Worm (Caenorhabditis elegans) whole organism, late embryonic: ENCODE data around the gene tbc-1.
A peak's percentile ranks its signal among the peaks of the same experiment; 100 is the strongest.

Experiments
- F13H6.1 ChIP-seq: sonication (generic microtip); optimal IDR thresholded peaks from 2 replicates; lab custom pipeline; 2016; ENCODE audit warnings: missing genetic modification characterization, missing compliant biosample characterization
- K09A11.1 ChIP-seq: sonication (generic microtip); optimal IDR thresholded peaks from 2 replicates; lab custom pipeline; 2017; ENCODE audit warnings: antibody characterized with exemption, mild to moderate bottlenecking, missing genetic modification characterization, missing compliant biosample characterization; ENCODE audit not compliant: insufficient read depth
- T23F11.4 ChIP-seq: fragments of 200-800 bp; sonication (Bioruptor generic); optimal IDR thresholded peaks from 2 replicates; lab custom pipeline; 2018; ENCODE audit warnings: mild to moderate bottlenecking, missing genetic modification characterization, missing compliant biosample characterization
- ceh-18 ChIP-seq: sonication (generic microtip); optimal IDR thresholded peaks from 2 replicates; lab custom pipeline; 2016; ENCODE audit warnings: missing genetic modification characterization, missing compliant biosample characterization
- ceh-2 ChIP-seq: sonication (generic microtip); optimal IDR thresholded peaks from 2 replicates; lab custom pipeline; 2016; ENCODE audit warnings: missing genotype, missing genetic modification characterization, missing compliant biosample characterization
- ceh-22 ChIP-seq: sonication (generic microtip); optimal IDR thresholded peaks from 2 replicates; lab custom pipeline; 2017; ENCODE audit warnings: missing biosample characterization, missing genetic modification characterization
- ceh-30 ChIP-seq: fragments of 150-350 bp; optimal IDR thresholded peaks from 2 replicates; lab custom pipeline; 2014; ENCODE audit warnings: missing biosample characterization, missing genetic modification characterization
- ceh-45 ChIP-seq: fragments of 200-800 bp; sonication (Bioruptor generic); IDR thresholded peaks from 2 replicates; pipeline ENCODE4 v1.3.6; 2022; ENCODE audit warnings: missing genetic modification reagents, missing genetic modification characterization, missing compliant biosample characterization
- ceh-48 ChIP-seq: sonication (generic microtip); optimal IDR thresholded peaks from 2 replicates; lab custom pipeline; 2016; ENCODE audit warnings: missing genetic modification characterization, inconsistent platforms, missing compliant biosample characterization
- che-1 ChIP-seq: sonication (generic microtip); optimal IDR thresholded peaks from 2 replicates; lab custom pipeline; 2016; ENCODE audit warnings: mild to moderate bottlenecking, missing genetic modification characterization, missing compliant biosample characterization
- dmd-4 ChIP-seq: sonication (generic microtip); optimal IDR thresholded peaks from 2 replicates; lab custom pipeline; 2016; ENCODE audit warnings: borderline replicate concordance, missing genetic modification characterization, missing compliant biosample characterization
- elt-2 ChIP-seq: sonication (generic microtip); optimal IDR thresholded peaks from 2 replicates; lab custom pipeline; 2016; ENCODE audit warnings: missing genetic modification reagents, missing genetic modification characterization, missing compliant biosample characterization
- eyg-1 ChIP-seq: sonication (generic microtip); optimal IDR thresholded peaks from 2 replicates; lab custom pipeline; 2016; ENCODE audit warnings: missing genotype, missing genetic modification characterization, missing compliant biosample characterization
- fax-1 ChIP-seq: sonication (generic microtip); optimal IDR thresholded peaks from 2 replicates; lab custom pipeline; 2016; ENCODE audit warnings: missing genotype, missing genetic modification characterization, missing compliant biosample characterization
- gmeb-2 ChIP-seq: sonication (generic microtip); optimal IDR thresholded peaks from 2 replicates; lab custom pipeline; 2016; ENCODE audit warnings: missing genetic modification characterization, inconsistent platforms, missing compliant biosample characterization
- hlh-15 ChIP-seq: sonication (generic microtip); optimal IDR thresholded peaks from 2 replicates; lab custom pipeline; 2016; ENCODE audit warnings: missing genetic modification characterization, missing compliant biosample characterization
- hlh-30 ChIP-seq: sonication (generic microtip); optimal IDR thresholded peaks from 2 replicates; lab custom pipeline; 2017; ENCODE audit warnings: antibody characterized with exemption, missing genetic modification characterization, missing compliant biosample characterization; ENCODE audit not compliant: insufficient read depth
- hlh-6 ChIP-seq: sonication (generic microtip); optimal IDR thresholded peaks from 2 replicates; lab custom pipeline; 2016; ENCODE audit warnings: missing genotype, missing genetic modification characterization, missing compliant biosample characterization
- lim-6 ChIP-seq: sonication (generic microtip); optimal IDR thresholded peaks from 2 replicates; lab custom pipeline; 2016; ENCODE audit warnings: missing genetic modification characterization, missing compliant biosample characterization
- lin-11 ChIP-seq: fragments of 200-800 bp; sonication (Bioruptor generic); optimal IDR thresholded peaks from 2 replicates; lab custom pipeline; 2018; ENCODE audit warnings: mild to moderate bottlenecking, missing genetic modification characterization, missing compliant biosample characterization
- madf-2 ChIP-seq: sonication (generic microtip); optimal IDR thresholded peaks from 2 replicates; lab custom pipeline; 2017; ENCODE audit warnings: missing genetic modification characterization, missing compliant biosample characterization
- nfya-1 ChIP-seq: sonication (generic microtip); optimal IDR thresholded peaks from 2 replicates; lab custom pipeline; 2017; ENCODE audit warnings: missing genetic modification characterization, mild to moderate bottlenecking, missing compliant biosample characterization, antibody characterized with exemption, moderate library complexity
- nhr-11 ChIP-seq: fragments of 150-350 bp; optimal IDR thresholded peaks from 2 replicates; lab custom pipeline; 2014; ENCODE audit warnings: missing biosample characterization, missing genetic modification characterization
- nhr-232 ChIP-seq: sonication (generic microtip); optimal IDR thresholded peaks from 2 replicates; lab custom pipeline; 2016; ENCODE audit warnings: missing genetic modification characterization, missing compliant biosample characterization
- odd-2 ChIP-seq: sonication (generic microtip); optimal IDR thresholded peaks from 2 replicates; lab custom pipeline; 2017; ENCODE audit warnings: antibody characterized with exemption, mild to moderate bottlenecking, missing genetic modification characterization, missing compliant biosample characterization
- pat-9 ChIP-seq: fragments of 200-800 bp; sonication (Bioruptor generic); optimal IDR thresholded peaks from 2 replicates; lab custom pipeline; 2018; ENCODE audit warnings: mild to moderate bottlenecking, missing genetic modification characterization, moderate library complexity, missing compliant biosample characterization
- pax-1 ChIP-seq: fragments of 150-350 bp; optimal IDR thresholded peaks from 2 replicates; lab custom pipeline; 2014; ENCODE audit warnings: missing biosample characterization, missing genetic modification characterization
- pha-2 ChIP-seq: sonication (generic microtip); optimal IDR thresholded peaks from 2 replicates; lab custom pipeline; 2017; ENCODE audit warnings: mild to moderate bottlenecking, missing genetic modification characterization, missing compliant biosample characterization
- pha-4 ChIP-seq: fragments of 150-350 bp; optimal IDR thresholded peaks from 2 replicates; lab custom pipeline; 2018; ENCODE audit warnings: missing biosample characterization, missing genetic modification reagents, missing genetic modification characterization
- pqm-1 ChIP-seq: sonication (generic microtip); optimal IDR thresholded peaks from 2 replicates; lab custom pipeline; 2016; ENCODE audit warnings: missing genetic modification characterization, missing compliant biosample characterization
- pros-1 ChIP-seq: fragments of 150-350 bp; optimal IDR thresholded peaks from 2 replicates; lab custom pipeline; 2014; ENCODE audit warnings: missing biosample characterization, missing genetic modification reagents, missing genetic modification characterization
- ref-2 ChIP-seq: sonication (generic microtip); optimal IDR thresholded peaks from 2 replicates; lab custom pipeline; 2016; ENCODE audit warnings: missing genetic modification characterization, missing compliant biosample characterization
- rnt-1 ChIP-seq: sonication (generic microtip); optimal IDR thresholded peaks from 2 replicates; lab custom pipeline; 2016; ENCODE audit warnings: missing genetic modification characterization, missing compliant biosample characterization
- sdc-2 ChIP-seq: sonication (generic microtip); optimal IDR thresholded peaks from 2 replicates; lab custom pipeline; 2016; ENCODE audit warnings: missing genotype, missing genetic modification characterization, missing compliant biosample characterization
- sox-2 ChIP-seq: fragments of 200-800 bp; sonication (Bioruptor generic); IDR thresholded peaks from 2 replicates; pipeline ENCODE4 v1.3.6; 2022; ENCODE audit warnings: missing genetic modification reagents, missing genetic modification characterization, missing compliant biosample characterization
- tbx-2 ChIP-seq: sonication (generic microtip); optimal IDR thresholded peaks from 2 replicates; lab custom pipeline; 2016; ENCODE audit warnings: missing genetic modification characterization, missing compliant biosample characterization
- tbx-7 ChIP-seq: sonication (generic microtip); optimal IDR thresholded peaks from 2 replicates; lab custom pipeline; 2016; ENCODE audit warnings: missing genotype, missing genetic modification characterization, missing compliant biosample characterization
- ttx-3 ChIP-seq: sonication (generic microtip); optimal IDR thresholded peaks from 2 replicates; lab custom pipeline; 2016; ENCODE audit warnings: missing genetic modification reagents, missing genetic modification characterization, missing compliant biosample characterization
- unc-42 ChIP-seq: sonication (generic microtip); optimal IDR thresholded peaks from 2 replicates; lab custom pipeline; 2016; ENCODE audit warnings: missing genotype, missing genetic modification characterization, missing compliant biosample characterization
- unc-55 ChIP-seq: sonication (generic microtip); optimal IDR thresholded peaks from 2 replicates; lab custom pipeline; 2017; ENCODE audit warnings: missing biosample characterization, missing genetic modification reagents, missing genetic modification characterization
- zip-5 ChIP-seq: sonication (generic microtip); optimal IDR thresholded peaks from 2 replicates; lab custom pipeline; 2016; ENCODE audit warnings: missing genetic modification characterization, missing compliant biosample characterization
- ztf-16 ChIP-seq: sonication (generic microtip); optimal IDR thresholded peaks from 2 replicates; lab custom pipeline; 2017; ENCODE audit warnings: missing genetic modification characterization, missing compliant biosample characterization

Gene tbc-1

DNA sequence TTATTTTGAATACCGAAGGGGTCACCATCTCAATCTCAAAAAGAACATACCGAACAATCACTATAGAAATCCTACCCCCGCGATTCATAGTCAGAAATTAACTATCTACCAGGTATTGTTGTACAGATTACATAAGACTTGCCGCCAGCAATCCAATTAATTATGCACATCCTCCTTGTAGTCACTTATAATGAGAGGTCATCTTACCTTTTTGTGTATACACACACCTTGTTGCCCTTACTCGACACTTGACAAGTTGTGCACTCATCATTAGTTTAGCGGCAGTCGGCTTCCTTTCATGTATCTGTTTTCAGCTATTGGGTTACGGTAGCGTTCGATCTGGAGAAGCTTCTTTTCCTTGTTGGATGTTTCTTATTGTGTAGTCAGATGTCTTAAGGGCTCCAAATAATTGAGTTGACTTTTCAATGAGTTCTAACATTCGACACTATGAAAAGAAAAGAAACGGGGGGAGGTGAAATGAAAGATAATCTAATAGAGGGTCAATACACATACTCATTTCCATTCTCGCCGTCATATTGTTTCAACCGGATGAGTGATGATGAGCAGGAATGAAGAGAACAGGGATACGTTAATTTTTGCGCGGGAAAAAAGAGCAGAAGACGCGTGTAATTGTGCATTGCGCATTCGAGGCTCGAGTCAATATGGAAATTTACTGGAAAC, 11.0 kb upstream of the tbc-1 start:
- TF ChIP-seq hlh-15 (tag; lab: Kevin White, UChicago), result no peak
- TF ChIP-seq unc-42 (tag; lab: Kevin White, UChicago), result peak; percentile 76

DNA sequence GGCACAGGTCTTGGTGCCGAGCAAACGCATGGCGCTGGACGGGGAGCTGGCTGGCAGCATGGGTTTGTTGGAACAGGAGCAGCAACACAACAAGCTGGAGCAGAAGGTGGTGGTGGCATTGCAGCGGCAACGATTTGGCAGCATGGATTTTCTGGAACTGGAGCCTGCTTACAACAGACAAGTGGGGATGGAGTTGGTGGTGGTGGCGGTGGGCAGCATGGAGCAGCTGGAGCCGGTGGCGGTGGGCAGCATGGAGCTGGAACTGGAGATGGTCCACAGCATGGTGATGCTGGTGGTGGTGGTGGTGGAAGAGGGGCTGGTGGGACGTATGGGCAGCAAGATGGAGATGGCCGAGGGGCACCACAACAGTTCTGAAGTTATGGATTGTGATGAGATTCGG, 9.7 kb upstream of the tbc-1 start:
- TF ChIP-seq madf-2 (no peak), pros-1 (tag; lab: Kevin White, UChicago) (peak; percentile 1)

DNA sequence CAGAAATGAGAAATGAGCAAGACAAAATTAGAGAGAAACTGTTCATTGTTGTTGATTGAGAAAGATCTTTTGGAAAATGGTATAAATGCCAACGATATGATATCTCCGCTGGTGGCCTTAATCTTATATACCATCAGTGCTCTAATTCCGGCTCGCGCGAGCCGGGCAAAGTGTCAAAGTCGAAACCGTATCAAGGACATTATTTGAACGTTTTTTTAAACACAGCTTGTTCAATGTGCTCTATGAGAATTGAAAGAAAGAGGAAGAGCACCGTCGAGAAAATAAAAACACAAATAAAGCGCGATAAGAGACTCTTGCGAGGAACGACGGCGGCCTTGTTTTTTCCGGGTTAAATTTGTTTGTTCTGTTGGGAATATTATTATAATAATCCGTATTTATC, 9.1 kb upstream of the tbc-1 start, which contains the start of gene idpp-3:
Gene idpp-3 (minus strand): TSS at position 101 of the 400 bp plus-strand sequence.
- no peak for TF ChIP-seq ztf-16 (tag; lab: Kevin White, UChicago)
- no peak for TF ChIP-seq hlh-30
- no peak for TF ChIP-seq ref-2 (tag; lab: Kevin White, UChicago)
- TF ChIP-seq rnt-1 (tag; lab: Kevin White, UChicago), result no peak
- TF ChIP-seq eyg-1 (tag; lab: Kevin White, UChicago), result no peak
- TF ChIP-seq che-1 (tag; lab: Kevin White, UChicago), result no peak
- no peak for TF ChIP-seq sdc-2 (tag; lab: Kevin White, UChicago)
- no peak for TF ChIP-seq nfya-1
- TF ChIP-seq hlh-15 (tag; lab: Kevin White, UChicago), result no peak
- no peak for TF ChIP-seq ceh-2 (tag; lab: Kevin White, UChicago)
- TF ChIP-seq ceh-22 (tag; lab: Kevin White, UChicago), result no peak
- no peak for TF ChIP-seq ceh-30 (tag; lab: Kevin White, UChicago)

DNA sequence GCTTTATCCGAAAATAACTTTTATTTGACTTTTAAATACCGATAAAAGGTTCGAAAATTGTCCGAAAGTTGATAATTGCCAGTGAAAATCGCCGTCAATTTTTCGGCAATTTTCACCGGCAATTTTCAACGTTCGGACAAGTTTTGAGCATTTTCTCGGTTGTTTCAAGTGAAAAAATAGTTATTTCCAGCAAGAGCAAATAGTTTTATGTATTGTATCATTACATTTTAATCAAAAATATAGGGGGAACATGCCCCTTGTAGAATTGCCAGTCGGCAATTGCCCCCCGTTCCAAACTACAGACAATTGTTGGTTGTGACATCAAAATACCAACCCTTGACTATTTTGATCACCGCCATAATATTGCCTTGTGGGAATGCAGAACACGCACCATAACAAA, 8.1 kb upstream of the tbc-1 start, which contains the start of gene rgs-10:
Gene rgs-10 (plus strand): TSS at position 301 of the 400 bp plus-strand sequence.
- TF ChIP-seq pqm-1 (tag; lab: Kevin White, UChicago) (no peak), pax-1 (tag; lab: Kevin White, UChicago) (no peak), fax-1 (tag; lab: Kevin White, UChicago) (no peak), lin-11 (tag; lab: Kevin White, UChicago) (no peak)

DNA sequence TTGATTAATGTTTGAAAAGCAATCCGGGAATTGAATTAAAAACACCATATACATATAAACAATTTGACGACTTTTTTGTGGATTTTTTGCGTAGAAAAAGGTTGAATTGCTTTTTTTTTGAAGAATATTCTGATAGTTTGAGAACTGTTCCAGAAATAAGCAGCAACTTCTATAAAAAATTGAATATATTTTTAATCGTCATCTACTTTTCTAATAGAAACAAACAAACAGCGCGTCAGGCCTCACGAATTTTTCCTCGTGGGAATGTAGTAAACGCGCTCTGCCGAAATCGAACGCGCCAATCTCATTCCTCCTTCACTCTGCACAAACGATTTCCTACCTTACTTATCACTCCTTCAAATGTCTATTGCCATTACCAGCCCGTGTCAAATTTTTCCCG, 6.3 kb upstream of the tbc-1 start, which contains the start of gene rgs-11:
Gene rgs-11 (plus strand): TSS at position 301 of the 400 bp plus-strand sequence.
- no peak for TF ChIP-seq dmd-4
- TF ChIP-seq tbx-7 (tag; lab: Kevin White, UChicago), result no peak
- no peak for TF ChIP-seq ttx-3
- no peak for TF ChIP-seq hlh-30
- no peak for TF ChIP-seq nhr-232 (tag; lab: Kevin White, UChicago)
- TF ChIP-seq sox-2, result no peak
- no peak for TF ChIP-seq odd-2 (tag; lab: Kevin White, UChicago)
- TF ChIP-seq lim-6 (tag; lab: Kevin White, UChicago), result no peak
- no peak for TF ChIP-seq K09A11.1 (tag; lab: Kevin White, UChicago)
- TF ChIP-seq pax-1 (tag; lab: Kevin White, UChicago), result no peak
- no peak for TF ChIP-seq ceh-48 (tag; lab: Kevin White, UChicago)
- no peak for TF ChIP-seq ceh-18 (tag; lab: Kevin White, UChicago)
- TF ChIP-seq tbx-2, result no peak
- TF ChIP-seq lin-11 (tag; lab: Kevin White, UChicago), result no peak
- TF ChIP-seq F13H6.1, result no peak

DNA sequence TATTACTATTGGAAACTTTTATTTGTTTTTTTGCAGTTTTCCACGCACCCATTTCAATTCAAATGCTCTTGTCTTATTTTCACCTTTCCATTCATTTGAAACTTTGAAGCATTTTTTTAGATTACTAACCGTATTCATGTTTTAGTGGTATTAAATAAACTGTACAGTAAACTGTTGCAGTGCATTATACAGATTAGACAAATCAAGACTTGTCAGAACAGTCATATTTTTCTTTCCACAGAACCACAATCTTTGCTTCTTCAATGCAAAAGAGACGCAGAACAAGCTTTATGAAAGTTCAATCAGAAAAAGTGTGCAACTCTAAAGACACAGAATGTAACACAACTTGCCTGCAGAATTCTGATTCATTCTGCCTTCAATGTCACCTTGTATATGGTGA, 4.8 kb upstream of the tbc-1 start, which contains the start of gene F45B8.5:
Gene F45B8.5 (plus strand): TSS at position 301 of the 400 bp plus-strand sequence.
- TF ChIP-seq ceh-45 (GFP tag; lab: Robert Waterston, UW) (no peak), nhr-232 (tag; lab: Kevin White, UChicago) (no peak), tbx-7 (tag; lab: Kevin White, UChicago) (no peak), ztf-16 (tag; lab: Kevin White, UChicago) (no peak), tbx-2 (no peak), elt-2 (tag; lab: Kevin White, UChicago) (no peak), pha-2 (no peak), nhr-11 (tag; lab: Kevin White, UChicago) (no peak), zip-5 (tag; lab: Kevin White, UChicago) (no peak), che-1 (tag; lab: Kevin White, UChicago) (no peak), pha-4 (tag; lab: Kevin White, UChicago) (no peak), T23F11.4 (GFP tag; lab: Kevin White, UChicago) (no peak), hlh-6 (tag; lab: Kevin White, UChicago) (no peak), gmeb-2 (no peak), pat-9 (tag; lab: Kevin White, UChicago) (no peak), unc-55 (GFP tag; lab: Kevin White, UChicago) (no peak), ceh-48 (tag; lab: Kevin White, UChicago) (no peak)
